Fruit fly (Drosophila melanogaster) whole organism, pupa: ENCODE measurements around the gene Smox.

Experiments
- CG17806 ChIP-seq: fragments of 200-800 bp; sonication (Bioruptor generic); optimal IDR thresholded peaks from 2 replicates; lab custom pipeline; 2018; ENCODE audit warnings: missing biosample characterization, mild to moderate bottlenecking, missing genetic modification characterization, moderate library complexity
- CG32121 ChIP-seq: fragments of 200-800 bp; sonication (Bioruptor generic); IDR thresholded peaks from 2 replicates; pipeline ENCODE4 v1.3.6; 2022; ENCODE audit warnings: missing biosample characterization, missing genetic modification characterization
- CG8159 ChIP-seq: fragments of 200-800 bp; sonication (Bioruptor generic); optimal IDR thresholded peaks from 3 replicates; lab custom pipeline; 2018; ENCODE audit warnings: missing biosample characterization, mild to moderate bottlenecking, missing genetic modification characterization, moderate library complexity
- CG9948 ChIP-seq: fragments of 200-800 bp; sonication (Bioruptor generic); optimal IDR thresholded peaks from 2 replicates; lab custom pipeline; 2018; ENCODE audit warnings: missing biosample characterization, mild to moderate bottlenecking, missing genetic modification characterization, moderate library complexity
- EcR ChIP-seq: fragments of 200-800 bp; sonication (Bioruptor generic); optimal IDR thresholded peaks from 3 replicates; lab custom pipeline; 2019; ENCODE audit warnings: missing biosample characterization, missing genetic modification characterization, mild to moderate bottlenecking, moderate library complexity, missing genetic modification reagents
- Pif1A ChIP-seq: fragments of 200-800 bp; sonication (Bioruptor generic); optimal IDR thresholded peaks from 3 replicates; lab custom pipeline; 2016; ENCODE audit warnings: missing biosample characterization, missing genetic modification characterization
- Snoo ChIP-seq: fragments of 200-800 bp; sonication (Bioruptor generic); optimal IDR thresholded peaks from 3 replicates; lab custom pipeline; 2017; ENCODE audit warnings: missing biosample characterization, mild to moderate bottlenecking, missing genetic modification characterization, inconsistent platforms
- gl ChIP-seq: fragments of 200-800 bp; sonication (Bioruptor generic); optimal IDR thresholded peaks from 2 replicates; lab custom pipeline; 2018; ENCODE audit warnings: missing biosample characterization, mild to moderate bottlenecking, missing genetic modification characterization

- TF ChIP-seq CG32121 (GFP tag; lab: Robert Waterston, UW) (no peak), CG17806 (tag; lab: Kevin White, UChicago) (no peak), Pif1A (GFP tag; lab: Kevin White, UChicago) (no peak), EcR (GFP tag; lab: Kevin White, UChicago) (no peak), gl (tag; lab: Kevin White, UChicago) (no peak), CG8159 (tag; lab: Kevin White, UChicago) (no peak), Snoo (tag; lab: Kevin White, UChicago) (no peak), CG9948 (tag; lab: Kevin White, UChicago) (no peak)
These were observed 21.4 kb upstream of the Smox start for dm6 chrX:8163452-8163851.
